Fruit fly (Drosophila melanogaster) whole organism, embryonic: Measurements from ENCODE around the gene CG13392.
A peak's percentile ranks its signal among the peaks of the same experiment; 100 is the strongest.

Experiments
- ATbp ChIP-seq: fragments of 200-800 bp; sonication (Bioruptor generic); optimal IDR thresholded peaks from 2 replicates; lab custom pipeline; 2017; ENCODE audit warnings: missing biosample characterization, mild to moderate bottlenecking, missing genetic modification characterization, missing genetic modification reagents
- Asciz ChIP-seq: fragments of 200-800 bp; sonication (Bioruptor generic); optimal IDR thresholded peaks from 2 replicates; lab custom pipeline; 2017; ENCODE audit warnings: missing biosample characterization, mild to moderate bottlenecking, missing genetic modification characterization, missing genetic modification reagents
- CG10979 ChIP-seq: fragments of 200-800 bp; sonication (Bioruptor generic); optimal IDR thresholded peaks from 2 replicates; lab custom pipeline; 2018; ENCODE audit warnings: missing biosample characterization, mild to moderate bottlenecking, missing genetic modification characterization, moderate library complexity
- CG1602 ChIP-seq: fragments of 200-800 bp; sonication (Bioruptor generic); optimal IDR thresholded peaks from 3 replicates; lab custom pipeline; 2016; ENCODE audit warnings: missing biosample characterization, missing genetic modification characterization
- CG1603 ChIP-seq: fragments of 200-800 bp; sonication (Bioruptor generic); optimal IDR thresholded peaks from 2 replicates; lab custom pipeline; 2019; ENCODE audit warnings: missing biosample characterization, mild to moderate bottlenecking, missing genetic modification characterization, moderate library complexity
- CG17359 ChIP-seq: fragments of 200-800 bp; sonication (Bioruptor generic); optimal IDR thresholded peaks from 3 replicates; lab custom pipeline; 2018; ENCODE audit warnings: missing biosample characterization, mild to moderate bottlenecking, missing genetic modification characterization, moderate library complexity
- CG18262 ChIP-seq: fragments of 200-800 bp; optimal IDR thresholded peaks from 3 replicates; lab custom pipeline; 2019; ENCODE audit warnings: missing biosample characterization, mild to moderate bottlenecking, missing genetic modification characterization, moderate library complexity
- CG2120 ChIP-seq: fragments of 200-800 bp; sonication (Bioruptor generic); optimal IDR thresholded peaks from 3 replicates; lab custom pipeline; 2016; ENCODE audit warnings: missing biosample characterization, missing genetic modification characterization
- CG2678 ChIP-seq: fragments of 200-800 bp; sonication (Bioruptor generic); optimal IDR thresholded peaks from 3 replicates; lab custom pipeline; 2019; ENCODE audit warnings: missing biosample characterization, mild to moderate bottlenecking, missing genetic modification characterization, moderate library complexity
- CG2875 ChIP-seq: fragments of 200-800 bp; sonication (Bioruptor generic); optimal IDR thresholded peaks from 2 replicates; lab custom pipeline; 2017; ENCODE audit warnings: missing biosample characterization, mild to moderate bottlenecking, missing genetic modification characterization, missing genetic modification reagents
- CG31441 ChIP-seq: fragments of 200-800 bp; sonication (Bioruptor generic); IDR thresholded peaks from 2 replicates; pipeline ENCODE4 v1.3.6; 2022; ENCODE audit warnings: missing biosample characterization, missing genetic modification characterization
- CG33213 ChIP-seq: fragments of 200-800 bp; sonication (Bioruptor generic); optimal IDR thresholded peaks from 3 replicates; lab custom pipeline; 2016; ENCODE audit warnings: missing biosample characterization, missing genetic modification characterization
- CG33557 ChIP-seq: fragments of 200-800 bp; sonication (Bioruptor generic); optimal IDR thresholded peaks from 2 replicates; lab custom pipeline; 2019; ENCODE audit warnings: missing biosample characterization, mild to moderate bottlenecking, missing genetic modification characterization, moderate library complexity
- CG3407 ChIP-seq: fragments of 200-800 bp; sonication (Bioruptor generic); optimal IDR thresholded peaks from 2 replicates; lab custom pipeline; 2018; ENCODE audit warnings: missing biosample characterization, mild to moderate bottlenecking, missing genetic modification characterization
- CG3847 ChIP-seq: fragments of 200-800 bp; sonication (Bioruptor generic); IDR thresholded peaks from 2 replicates; pipeline ENCODE4 v1.3.6; 2022; ENCODE audit warnings: missing biosample characterization, missing genetic modification characterization
- CG4360 ChIP-seq: fragments of 200-800 bp; sonication (Bioruptor generic); IDR thresholded peaks from 2 replicates; pipeline ENCODE4 v1.3.6; 2022; ENCODE audit warnings: missing biosample characterization, missing genetic modification characterization
- CG4404 ChIP-seq: fragments of 200-800 bp; sonication (Bioruptor generic); IDR thresholded peaks from 2 replicates; pipeline ENCODE4 v1.3.6; 2022; ENCODE audit warnings: missing biosample characterization, missing genetic modification characterization
- CG5180 ChIP-seq: fragments of 200-800 bp; sonication (Bioruptor generic); optimal IDR thresholded peaks from 3 replicates; lab custom pipeline; 2017; ENCODE audit warnings: missing biosample characterization, missing genetic modification characterization, mild to moderate bottlenecking, moderate library complexity, missing genetic modification reagents
- CG7357 ChIP-seq: fragments of 200-800 bp; sonication (Bioruptor generic); IDR thresholded peaks from 3 replicates; pipeline ENCODE4 v1.3.6; 2022; ENCODE audit warnings: missing biosample characterization, missing genetic modification characterization
- CG7556 ChIP-seq: fragments of 200-800 bp; sonication (Bioruptor generic); optimal IDR thresholded peaks from 2 replicates; lab custom pipeline; 2017; ENCODE audit warnings: missing biosample characterization, mild to moderate bottlenecking, missing genetic modification characterization
- CG8281 ChIP-seq: fragments of 200-800 bp; sonication (Bioruptor generic); optimal IDR thresholded peaks from 2 replicates; lab custom pipeline; 2018; ENCODE audit warnings: missing biosample characterization, mild to moderate bottlenecking, missing genetic modification characterization, moderate library complexity
- D ChIP-seq, 2 experiments: fragments of 200-800 bp in 1 of 2; fragments of >200 bp in 1 of 2; sonication (Bioruptor generic) in 1 of 2; optimal IDR thresholded peaks; 2 replicates in 1 of 2; 3 replicates in 1 of 2; lab custom pipeline; 2017; ENCODE audit warnings: mild to moderate bottlenecking in 1 of 2, missing biosample characterization in 1 of 2, missing genetic modification characterization in 1 of 2, missing genetic modification reagents in 1 of 2
- D19A ChIP-seq: fragments of 200-800 bp; optimal IDR thresholded peaks from 3 replicates; lab custom pipeline; 2019; ENCODE audit warnings: missing biosample characterization, mild to moderate bottlenecking, missing genetic modification characterization, moderate library complexity
- HLH4C ChIP-seq: fragments of 200-800 bp; sonication (Bioruptor generic); IDR thresholded peaks from 3 replicates; pipeline ENCODE4 v1.3.6; 2022; ENCODE audit warnings: missing biosample characterization, missing genetic modification characterization; ENCODE audit not compliant: partially characterized antibody
- Kr ChIP-seq: fragments of 200-800 bp; sonication (Bioruptor generic); optimal IDR thresholded peaks from 2 replicates; lab custom pipeline; 2017; ENCODE audit warnings: missing biosample characterization, mild to moderate bottlenecking, missing genetic modification characterization
- MTF-1 ChIP-seq: fragments of 200-800 bp; sonication (Bioruptor generic); optimal IDR thresholded peaks from 2 replicates; lab custom pipeline; 2018; ENCODE audit warnings: missing biosample characterization, mild to moderate bottlenecking, missing genetic modification characterization, borderline replicate concordance
- Med ChIP-seq: fragments of 200-800 bp; sonication (Bioruptor generic); peaks from one replicate; lab custom pipeline; 2016; ENCODE audit warnings: missing biosample characterization, missing genetic modification characterization, mild to moderate bottlenecking, inconsistent platforms, moderate library complexity
- Mes4 ChIP-seq: fragments of 200-800 bp; sonication (Bioruptor generic); optimal IDR thresholded peaks from 2 replicates; lab custom pipeline; 2016; ENCODE audit warnings: missing biosample characterization, missing genetic modification characterization
- bab2 ChIP-seq: fragments of 200-800 bp; sonication (Bioruptor generic); optimal IDR thresholded peaks from 2 replicates; lab custom pipeline; 2016; ENCODE audit warnings: missing biosample characterization, missing genetic modification characterization
- chif ChIP-seq, 2 experiments: fragments of 200-800 bp; sonication (Bioruptor generic); optimal IDR thresholded peaks; 3 replicates each; lab custom pipeline; 2016; ENCODE audit warnings: missing biosample characterization in 2 of 2, missing genetic modification characterization in 2 of 2
- ci ChIP-seq: fragments of 200-800 bp; sonication (Bioruptor generic); IDR thresholded peaks from 3 replicates; pipeline ENCODE4 v1.3.6; 2022; ENCODE audit warnings: missing biosample characterization, missing genetic modification characterization
- danr ChIP-seq: fragments of 200-800 bp; sonication (Bioruptor generic); IDR thresholded peaks from 2 replicates; pipeline ENCODE4 v1.3.6; 2022; ENCODE audit warnings: missing biosample characterization, missing genetic modification characterization
- fd64A ChIP-seq: fragments of 200-800 bp; sonication (Bioruptor generic); optimal IDR thresholded peaks from 3 replicates; lab custom pipeline; 2018; ENCODE audit warnings: missing biosample characterization, mild to moderate bottlenecking, missing genetic modification characterization
- gem ChIP-seq: fragments of 200-800 bp; sonication (Bioruptor generic); optimal IDR thresholded peaks from 2 replicates; lab custom pipeline; 2019; ENCODE audit warnings: missing biosample characterization, mild to moderate bottlenecking, missing genetic modification characterization, moderate library complexity
- kay ChIP-seq: fragments of 200-800 bp; sonication (Bioruptor generic); optimal IDR thresholded peaks from 2 replicates; lab custom pipeline; 2016; ENCODE audit warnings: missing biosample characterization, missing genetic modification characterization
- kni ChIP-seq: fragments of 200-800 bp; sonication (Bioruptor generic); optimal IDR thresholded peaks from 3 replicates; lab custom pipeline; 2017; ENCODE audit warnings: mild to moderate bottlenecking, missing biosample characterization, missing genetic modification reagents, missing genetic modification characterization
- nau ChIP-seq: fragments of 200-800 bp; sonication (Bioruptor generic); optimal IDR thresholded peaks from 3 replicates; lab custom pipeline; 2017; ENCODE audit warnings: missing biosample characterization, mild to moderate bottlenecking, missing genetic modification characterization, missing genetic modification reagents
- nerfin-1 ChIP-seq: fragments of 200-800 bp; sonication (Bioruptor generic); optimal IDR thresholded peaks from 3 replicates; lab custom pipeline; 2019; ENCODE audit warnings: missing biosample characterization, mild to moderate bottlenecking, missing genetic modification characterization, moderate library complexity
- otp ChIP-seq: fragments of 200-800 bp; sonication (Bioruptor generic); IDR thresholded peaks from 3 replicates; pipeline ENCODE4, ENCODE4 v1.3.6; 2022; ENCODE audit warnings: missing biosample characterization, missing genetic modification characterization
- sc ChIP-seq, 3 experiments: fragments of >200 bp in 2 of 3; fragments of 200-800 bp in 1 of 3; sonication (Bioruptor generic) in 1 of 3; optimal IDR thresholded peaks; 2 replicates in 2 of 3; 3 replicates in 1 of 3; lab custom pipeline; 2017; ENCODE audit warnings: mild to moderate bottlenecking in 1 of 3, missing biosample characterization in 1 of 3, missing genetic modification characterization in 1 of 3, missing genetic modification reagents in 1 of 3
- sd ChIP-seq: fragments of 200-800 bp; sonication (Bioruptor generic); optimal IDR thresholded peaks from 3 replicates; lab custom pipeline; 2018; ENCODE audit warnings: missing biosample characterization, mild to moderate bottlenecking, missing genetic modification characterization, moderate library complexity
- ssp ChIP-seq: fragments of 200-800 bp; sonication (Bioruptor generic); IDR thresholded peaks from 2 replicates; pipeline ENCODE4 v1.3.6; 2022; ENCODE audit warnings: missing biosample characterization, missing genetic modification characterization
- stwl ChIP-seq: fragments of 200-800 bp; sonication (Bioruptor generic); optimal IDR thresholded peaks from 3 replicates; lab custom pipeline; 2018; ENCODE audit warnings: missing biosample characterization, mild to moderate bottlenecking, missing genetic modification characterization, moderate library complexity
- unpg ChIP-seq: fragments of 200-800 bp; sonication (Bioruptor generic); optimal IDR thresholded peaks from 3 replicates; lab custom pipeline; 2018; ENCODE audit warnings: missing biosample characterization, mild to moderate bottlenecking, missing genetic modification characterization, moderate library complexity
- vvl ChIP-seq: fragments of 200-800 bp; sonication (Bioruptor generic); IDR thresholded peaks from 2 replicates; pipeline ENCODE4 v1.3.6; 2022; ENCODE audit warnings: missing biosample characterization, missing genetic modification characterization
- wdn ChIP-seq: fragments of 200-800 bp; sonication (Bioruptor generic); IDR thresholded peaks from 2 replicates; pipeline ENCODE4 v1.3.6; 2022; ENCODE audit warnings: missing biosample characterization, missing genetic modification characterization
- wek ChIP-seq: fragments of 200-800 bp; sonication (Bioruptor generic); optimal IDR thresholded peaks from 3 replicates; lab custom pipeline; 2018; ENCODE audit warnings: missing biosample characterization, mild to moderate bottlenecking, missing genetic modification characterization, moderate library complexity

CG13392 gene

DNA sequence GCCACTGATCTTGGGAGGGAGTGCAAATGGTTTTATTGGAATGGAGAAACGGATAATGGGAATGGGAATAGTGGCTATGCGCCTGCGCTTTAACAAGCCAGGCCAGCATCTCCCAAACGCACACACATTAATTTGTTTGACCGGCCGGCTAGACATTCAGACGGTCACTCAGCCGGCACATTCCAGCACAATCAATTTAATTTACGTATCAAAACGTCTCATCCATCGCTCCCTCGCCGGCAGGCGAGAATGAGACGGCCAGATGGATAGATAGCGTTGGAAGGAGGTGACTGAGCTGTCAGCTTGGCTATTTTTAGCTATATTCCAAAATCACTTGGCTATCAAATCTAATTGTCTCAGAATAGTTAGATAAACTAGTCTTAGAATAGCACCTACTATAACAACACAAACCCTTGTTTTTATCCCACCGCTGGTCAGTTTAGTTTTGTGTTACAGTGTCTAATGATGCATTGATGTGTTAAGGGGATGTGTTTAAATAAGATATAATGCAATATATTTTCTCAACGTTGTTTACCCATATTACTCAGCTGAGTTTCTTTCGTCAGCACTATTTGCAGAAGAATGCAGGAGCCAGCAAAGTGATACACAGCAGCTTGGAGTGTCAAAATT, 41.0 kb upstream of the CG13392 start:
- TF ChIP-seq CG1603 (tag; lab: Kevin White, UChicago) (peak; percentile 34), Kr (peak; percentile 34), CG1602 (GFP tag; lab: Kevin White, UChicago) (peak; percentile 33), nau (GFP tag; lab: Kevin White, UChicago) (peak; percentile 14), CG4360 (no peak), wek (GFP tag; lab: Kevin White, UChicago) (peak; percentile 28), CG3847 (GFP tag; lab: Robert Waterston, UW) (no peak), ssp (no peak), CG5180 (peak; percentile 9), stwl (peak; percentile 2), unpg (peak; percentile 8), nerfin-1 (tag; lab: Kevin White, UChicago) (peak; percentile 24), ATbp (GFP tag; lab: Kevin White, UChicago) (peak; percentile 71), CG2678 (tag; lab: Kevin White, UChicago) (peak; percentile 36), otp (GFP tag; lab: Robert Waterston, UW) (no peak), fd64A (GFP tag; lab: Kevin White, UChicago) (peak; percentile 42), CG7556 (GFP tag; lab: Kevin White, UChicago) (peak; percentile 6), kni (peak; percentile 63), CG2875 (GFP tag; lab: Kevin White, UChicago) (peak; percentile 53), D (optimal IDR thresholded peaks at IDR 0.05; lab: Kevin White, UChicago) (peak; percentile 43), D (GFP tag; optimal IDR thresholded peaks at IDR 0.05; lab: Kevin White, UChicago) (no peak), CG18262 (tag; lab: Kevin White, UChicago) (peak; percentile 42), sd (peak; percentile 95), Med (GFP tag; lab: Kevin White, UChicago) (peak; percentile 44), wdn (GFP tag; lab: Robert Waterston, UW) (0 out of 2 replicates have a peak, but pooled peaks have one; percentile 12), CG8281 (peak; percentile 22), CG33213 (GFP tag; lab: Kevin White, UChicago) (peak; percentile 1), bab2 (GFP tag; lab: Kevin White, UChicago) (peak; percentile 9), CG33557 (GFP tag; lab: Kevin White, UChicago) (peak; percentile 29), CG3407 (GFP tag; lab: Kevin White, UChicago) (peak; percentile 24), chif (GFP tag; optimal IDR thresholded peaks at IDR 0.05; lab: Kevin White, UChicago) (peak in 1 of 2 experiments; percentile 47), CG2120 (no peak), danr (no peak), sc (optimal IDR thresholded peaks at IDR 0.05; lab: Kevin White, UChicago) (no peak), sc (GFP tag; optimal IDR thresholded peaks at IDR 0.05; lab: Kevin White, UChicago) (peak; percentile 9), CG17359 (peak; percentile 14), MTF-1 (GFP tag; lab: Kevin White, UChicago) (no peak), ci (GFP tag; lab: Robert Waterston, UW) (peak; percentile 19; the same call in 1 of the 3 replicates), kay (GFP tag; lab: Kevin White, UChicago) (peak; percentile 14), Asciz (GFP tag; lab: Kevin White, UChicago) (peak; percentile 2), Mes4 (GFP tag; lab: Kevin White, UChicago) (peak; percentile 9), gem (peak; percentile 36), CG10979 (peak; percentile 22), HLH4C (GFP tag; lab: Robert Waterston, UW) (no peak), D19A (tag; lab: Kevin White, UChicago) (peak; percentile 40), vvl (GFP tag; lab: Robert Waterston, UW) (0 out of 2 replicates have a peak, but pooled peaks have one; percentile 6), CG4404 (GFP tag; lab: Robert Waterston, UW) (no peak), CG31441 (GFP tag; lab: Robert Waterston, UW) (0 out of 2 replicates have a peak, but pooled peaks have one; percentile 20), CG7357 (no peak)
